Worm (Caenorhabditis elegans) whole organism, L2 larva: ENCODE data around the gene srh-213.

Experiments used
- ama-1 ChIP-seq: fragments of 150-350 bp; optimal IDR thresholded peaks from 2 replicates; lab custom pipeline; 2018; ENCODE audit warnings: inconsistent platforms
- egl-27 ChIP-seq: sonication (generic microtip); optimal IDR thresholded peaks from 3 replicates; lab custom pipeline; 2017; ENCODE audit warnings: missing biosample characterization, missing genetic modification reagents, missing genetic modification characterization
- fos-1 ChIP-seq: fragments of 150-350 bp; optimal IDR thresholded peaks from 2 replicates; lab custom pipeline; 2014; ENCODE audit warnings: missing biosample characterization, missing genetic modification characterization
- nhr-11 ChIP-seq: fragments of 150-350 bp; optimal IDR thresholded peaks from 2 replicates; lab custom pipeline; 2014; ENCODE audit warnings: missing biosample characterization, missing genetic modification characterization
- nhr-12 ChIP-seq: fragments of 150-350 bp; optimal IDR thresholded peaks from 2 replicates; lab custom pipeline; 2014; ENCODE audit warnings: missing biosample characterization, missing genetic modification characterization
- nhr-237 ChIP-seq: fragments of 150-350 bp; optimal IDR thresholded peaks from 2 replicates; lab custom pipeline; 2014; ENCODE audit warnings: missing biosample characterization, missing genetic modification characterization
- nhr-77 ChIP-seq: fragments of 150-350 bp; optimal IDR thresholded peaks from 2 replicates; lab custom pipeline; 2014; ENCODE audit warnings: missing biosample characterization, missing genetic modification characterization
- unc-62 ChIP-seq: fragments of 150-350 bp; optimal IDR thresholded peaks from 2 replicates; lab custom pipeline; 2014; ENCODE audit warnings: missing biosample characterization, missing genetic modification reagents, missing genetic modification characterization

DNA sequence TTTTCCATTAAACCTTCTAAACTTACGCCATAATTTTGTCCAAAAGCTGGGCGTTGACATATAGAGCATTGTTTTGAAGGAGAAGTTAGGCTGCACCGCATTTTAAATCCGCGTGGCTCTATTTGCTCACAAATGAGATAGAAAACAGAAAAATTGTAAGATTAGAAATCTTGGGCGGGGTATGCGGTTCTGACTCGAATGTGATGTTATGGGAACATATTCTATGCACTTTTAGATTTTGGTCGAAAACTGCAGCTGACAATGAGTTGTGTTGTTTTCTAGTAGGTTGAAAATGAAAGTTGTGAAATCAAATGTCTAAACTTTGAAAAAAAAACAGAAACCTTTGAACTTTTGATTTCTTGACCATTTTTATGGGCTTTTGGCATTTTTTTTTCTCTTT is 51.5 kb downstream of the srh-213 start, which contains the start of gene nhr-222:
- TF ChIP-seq egl-27 (tag; lab: Kevin White, UChicago), result no peak
- TF ChIP-seq nhr-77 (tag; lab: Kevin White, UChicago), result no peak
- no peak for TF ChIP-seq nhr-237
- TF ChIP-seq nhr-11 (tag; lab: Kevin White, UChicago), result no peak
- TF ChIP-seq unc-62 (GFP tag; lab: Kevin White, UChicago), result no peak
- TF ChIP-seq fos-1, result no peak
- no peak for TF ChIP-seq ama-1 (lab: Kevin White, UChicago)
- no peak for TF ChIP-seq nhr-12 (tag; lab: Kevin White, UChicago)
